Worm (Caenorhabditis elegans): ENCODE results near the gene C09G5.13.

The C09G5.13 gene

ce11 chrII:10723069-10723468 lies 5.8 kb downstream of the C09G5.13 start, which contains the start of gene C09G5.14:
Gene C09G5.14 (minus strand): TSS chrII:10723169.
- TF ChIP-seq nhr-77 (tag; optimal IDR thresholded peaks at IDR 0.05): no peak
- TF ChIP-seq pqm-1 (tag; optimal IDR thresholded peaks at IDR 0.05): no peak

- TF ChIP-seq ceh-9 (tag; optimal IDR thresholded peaks at IDR 0.05) (no peak), egl-27 (tag; optimal IDR thresholded peaks at IDR 0.05) (no peak), skn-1 (tag; optimal IDR thresholded peaks at IDR 0.05) (no peak), snpc-4 (tag; optimal IDR thresholded peaks at IDR 0.05) (no peak), daf-12 (tag; optimal IDR thresholded peaks at IDR 0.05) (no peak), ceh-82 (tag; optimal IDR thresholded peaks at IDR 0.05) (no peak), nhr-43 (tag; optimal IDR thresholded peaks at IDR 0.05; ENCODE audit: poor library complexity, severe bottlenecking) (no peak), nhr-23 (tag; optimal IDR thresholded peaks at IDR 0.05) (no peak), ceh-16 (tag; optimal IDR thresholded peaks at IDR 0.05) (no peak), nhr-12 (tag; optimal IDR thresholded peaks at IDR 0.05) (no peak), eor-1 (tag; optimal IDR thresholded peaks at IDR 0.05) (no peak), lin-39 (tag; optimal IDR thresholded peaks at IDR 0.05) (no peak), fkh-10 (GFP tag; optimal IDR thresholded peaks at IDR 0.05) (no peak), ztf-4 (tag; optimal IDR thresholded peaks at IDR 0.05) (no peak), unc-62 (GFP tag; optimal IDR thresholded peaks at IDR 0.05) (no peak), ama-1 (optimal IDR thresholded peaks at IDR 0.05) (no peak), elt-3 (tag; optimal IDR thresholded peaks at IDR 0.05) (no peak), sea-2 (GFP tag; optimal IDR thresholded peaks at IDR 0.05) (no peak), ceh-28 (tag; optimal IDR thresholded peaks at IDR 0.05) (no peak)
Observed at ce11 chrII:10730702-10731101, 13.5 kb downstream of the C09G5.13 start.

- TF ChIP-seq nhr-76 (tag; optimal IDR thresholded peaks at IDR 0.05) (no peak), fkh-2 (tag; optimal IDR thresholded peaks at IDR 0.05) (no peak), lsy-12 (tag; optimal IDR thresholded peaks at IDR 0.05) (no peak), nhr-67 (tag; optimal IDR thresholded peaks at IDR 0.05) (no peak), nhr-23 (tag; optimal IDR thresholded peaks at IDR 0.05) (no peak)
Observed at ce11 chrII:10731552-10731951, 14.3 kb downstream of the C09G5.13 start, which contains the start of gene glb-12. Gene glb-12 (minus strand): TSS chrII:10731652.

ce11 chrII:10737059-10737458 lies 19.8 kb downstream of the C09G5.13 start, which contains the start of gene C52A11.3:
Gene C52A11.3 (plus strand): TSS chrII:10737359.
- TF ChIP-seq nhr-77 (tag; optimal IDR thresholded peaks at IDR 0.05) (no peak), lin-39 (tag; optimal IDR thresholded peaks at IDR 0.05) (no peak), mml-1 (tag; optimal IDR thresholded peaks at IDR 0.05) (no peak), nhr-23 (tag; optimal IDR thresholded peaks at IDR 0.05) (no peak)

- TF ChIP-seq elt-1 (tag; optimal IDR thresholded peaks at IDR 0.05): no peak
- peak; percentile 44 for TF ChIP-seq nfya-1 (tag; optimal IDR thresholded peaks at IDR 0.05; ENCODE audit: insufficient read depth)
- TF ChIP-seq ceh-82 (tag; optimal IDR thresholded peaks at IDR 0.05): no peak
- TF ChIP-seq pqm-1 (tag; optimal IDR thresholded peaks at IDR 0.05): no peak
- TF ChIP-seq fkh-10 (GFP tag; optimal IDR thresholded peaks at IDR 0.05): no peak
- no peak for TF ChIP-seq elt-2 (tag; optimal IDR thresholded peaks at IDR 0.05)
- peak; percentile 18 for TF ChIP-seq lin-15B (tag; optimal IDR thresholded peaks at IDR 0.05)
- no peak for TF ChIP-seq unc-62 (GFP tag; optimal IDR thresholded peaks at IDR 0.05)
- TF ChIP-seq sea-2 (GFP tag; optimal IDR thresholded peaks at IDR 0.05): no peak
- peak; percentile 81 for TF ChIP-seq lin-39 (tag; optimal IDR thresholded peaks at IDR 0.05)
- no peak for TF ChIP-seq unc-39 (tag; optimal IDR thresholded peaks at IDR 0.05)
- TF ChIP-seq skn-1 (tag; optimal IDR thresholded peaks at IDR 0.05): no peak
- TF ChIP-seq aly-2 (tag; optimal IDR thresholded peaks at IDR 0.05): no peak
- no peak for TF ChIP-seq nhr-23 (tag; optimal IDR thresholded peaks at IDR 0.05)
- TF ChIP-seq nhr-11 (tag; optimal IDR thresholded peaks at IDR 0.05): no peak
- no peak for TF ChIP-seq R02D3.7 (tag; optimal IDR thresholded peaks at IDR 0.05)
- no peak for TF ChIP-seq nhr-237 (tag; optimal IDR thresholded peaks at IDR 0.05)
- no peak for TF ChIP-seq nhr-67 (tag; optimal IDR thresholded peaks at IDR 0.05)
- TF ChIP-seq hmg-11 (tag; optimal IDR thresholded peaks at IDR 0.05): peak; percentile 44
Observed at ce11 chrII:10744801-10745200, 27.6 kb downstream of the C09G5.13 start.
